Fruit fly (Drosophila melanogaster) whole organism, prepupa: ENCODE measurements around the gene Cpr30B.

ENCODE experiments used
- Blimp-1 ChIP-seq: fragments of 200-800 bp; sonication (Bioruptor generic); optimal IDR thresholded peaks from 3 replicates; lab custom pipeline; 2017; ENCODE audit warnings: missing biosample characterization, missing genetic modification characterization, mild to moderate bottlenecking, moderate library complexity, missing genetic modification reagents
- CG10631 ChIP-seq: fragments of 200-800 bp; sonication (Bioruptor generic); optimal IDR thresholded peaks from 2 replicates; lab custom pipeline; 2016; ENCODE audit warnings: missing biosample characterization, missing genetic modification characterization
- CG10669 ChIP-seq: fragments of 200-800 bp; sonication (Bioruptor generic); optimal IDR thresholded peaks from 3 replicates; lab custom pipeline; 2018; ENCODE audit warnings: missing biosample characterization, mild to moderate bottlenecking, missing genetic modification characterization, moderate library complexity
- CG11294 ChIP-seq: fragments of 200-800 bp; sonication (Bioruptor generic); IDR thresholded peaks from 2 replicates; pipeline ENCODE4 v1.3.6; 2022; ENCODE audit warnings: missing biosample characterization, missing genetic modification characterization
- CG15336 ChIP-seq: fragments of 200-800 bp; sonication (Bioruptor generic); IDR thresholded peaks from 2 replicates; pipeline ENCODE4 v1.3.6; 2022; ENCODE audit warnings: missing biosample characterization, missing genetic modification characterization
- CG1621 ChIP-seq: fragments of 200-800 bp; sonication (Bioruptor generic); optimal IDR thresholded peaks from 3 replicates; lab custom pipeline; 2018; ENCODE audit warnings: missing biosample characterization, mild to moderate bottlenecking, missing genetic modification characterization
- CG16779 ChIP-seq: fragments of 200-800 bp; sonication (Bioruptor generic); optimal IDR thresholded peaks from 3 replicates; lab custom pipeline; 2017; ENCODE audit warnings: missing biosample characterization, mild to moderate bottlenecking, missing genetic modification characterization
- CG3032 ChIP-seq: fragments of 200-800 bp; optimal IDR thresholded peaks from 2 replicates; lab custom pipeline; 2019; ENCODE audit warnings: missing biosample characterization, mild to moderate bottlenecking, missing genetic modification characterization, moderate library complexity
- CG31627 ChIP-seq: fragments of 200-800 bp; sonication (Bioruptor generic); optimal IDR thresholded peaks from 3 replicates; lab custom pipeline; 2016; ENCODE audit warnings: missing biosample characterization, missing genetic modification characterization
- CG32006 ChIP-seq: fragments of 200-800 bp; sonication (Bioruptor generic); optimal IDR thresholded peaks from 3 replicates; lab custom pipeline; 2017; ENCODE audit warnings: missing biosample characterization, mild to moderate bottlenecking, missing genetic modification characterization
- CG34406 ChIP-seq: fragments of 200-800 bp; sonication (Bioruptor generic); optimal IDR thresholded peaks from 3 replicates; lab custom pipeline; 2016; ENCODE audit warnings: missing biosample characterization, missing genetic modification characterization
- CG3919 ChIP-seq: fragments of 200-800 bp; sonication (Bioruptor generic); optimal IDR thresholded peaks from 3 replicates; lab custom pipeline; 2016; ENCODE audit warnings: missing biosample characterization, missing genetic modification characterization
- CG4318 ChIP-seq: fragments of 200-800 bp; sonication (Bioruptor generic); optimal IDR thresholded peaks from 3 replicates; lab custom pipeline; 2017; ENCODE audit warnings: missing biosample characterization, mild to moderate bottlenecking, missing genetic modification characterization
- CG6276 ChIP-seq: fragments of 200-800 bp; sonication (Bioruptor generic); optimal IDR thresholded peaks from 2 replicates; lab custom pipeline; 2017; ENCODE audit warnings: missing biosample characterization, mild to moderate bottlenecking, missing genetic modification characterization
- CG6808 ChIP-seq: fragments of 200-800 bp; sonication (Bioruptor generic); optimal IDR thresholded peaks from 3 replicates; lab custom pipeline; 2017; ENCODE audit warnings: missing biosample characterization, missing genetic modification characterization, mild to moderate bottlenecking, moderate library complexity, missing genetic modification reagents
- CG6854 ChIP-seq: fragments of 200-800 bp; sonication (Bioruptor generic); optimal IDR thresholded peaks from 2 replicates; lab custom pipeline; 2017; ENCODE audit warnings: missing biosample characterization, mild to moderate bottlenecking, missing genetic modification characterization
- CG7368 ChIP-seq: fragments of 200-800 bp; sonication (Bioruptor generic); optimal IDR thresholded peaks from 3 replicates; lab custom pipeline; 2016; ENCODE audit warnings: missing biosample characterization, missing genetic modification characterization
- CG8119 ChIP-seq: fragments of 200-800 bp; sonication (Bioruptor generic); IDR thresholded peaks from 3 replicates; pipeline ENCODE4 v1.3.6; 2022; ENCODE audit warnings: missing biosample characterization, missing genetic modification characterization
- CG8319 ChIP-seq: fragments of 200-800 bp; sonication (Bioruptor generic); optimal IDR thresholded peaks from 3 replicates; lab custom pipeline; 2016; ENCODE audit warnings: missing biosample characterization, missing genetic modification characterization
- CG9139 ChIP-seq: fragments of 200-800 bp; sonication (Bioruptor generic); optimal IDR thresholded peaks from 3 replicates; lab custom pipeline; 2017; ENCODE audit warnings: missing biosample characterization, mild to moderate bottlenecking, missing genetic modification characterization
- Eip75B ChIP-seq: fragments of 200-800 bp; sonication (Bioruptor generic); optimal IDR thresholded peaks from 3 replicates; lab custom pipeline; 2016; ENCODE audit warnings: missing biosample characterization, missing genetic modification characterization
- Eip93F ChIP-seq: fragments of 200-800 bp; sonication (Bioruptor generic); optimal IDR thresholded peaks from 2 replicates; lab custom pipeline; 2016; ENCODE audit warnings: missing biosample characterization, mild to moderate bottlenecking, missing genetic modification characterization
- Ets21C ChIP-seq: fragments of 200-800 bp; sonication (Bioruptor generic); optimal IDR thresholded peaks from 3 replicates; lab custom pipeline; 2016; ENCODE audit warnings: missing biosample characterization, missing genetic modification characterization
- Gug ChIP-seq: fragments of 200-800 bp; sonication (Bioruptor generic); IDR thresholded peaks from 2 replicates; pipeline ENCODE4 v1.3.6; 2022; ENCODE audit warnings: missing biosample characterization, missing genetic modification characterization
- Hr38 ChIP-seq: sonication (Bioruptor generic); optimal IDR thresholded peaks from 2 replicates; lab custom pipeline; 2016; ENCODE audit warnings: missing biosample characterization, missing genetic modification characterization
- Hr39 ChIP-seq: fragments of 200-800 bp; sonication (Bioruptor generic); optimal IDR thresholded peaks from 2 replicates; lab custom pipeline; 2016; ENCODE audit warnings: missing biosample characterization, missing genetic modification characterization
- Hr4 ChIP-seq: fragments of 200-800 bp; sonication (Bioruptor generic); optimal IDR thresholded peaks from 3 replicates; lab custom pipeline; 2016; ENCODE audit warnings: missing biosample characterization, missing genetic modification characterization
- Lpt ChIP-seq: fragments of 200-800 bp; sonication (Bioruptor generic); optimal IDR thresholded peaks from 3 replicates; lab custom pipeline; 2016; ENCODE audit warnings: missing biosample characterization, missing genetic modification characterization
- Met ChIP-seq: fragments of 200-800 bp; sonication (Bioruptor generic); optimal IDR thresholded peaks from 3 replicates; lab custom pipeline; 2016; ENCODE audit warnings: missing biosample characterization, missing genetic modification characterization
- OdsH ChIP-seq: fragments of 200-800 bp; sonication (Bioruptor generic); optimal IDR thresholded peaks from 3 replicates; lab custom pipeline; 2016; ENCODE audit warnings: missing biosample characterization, missing genetic modification characterization
- Sox14 ChIP-seq: fragments of 200-800 bp; sonication (Bioruptor generic); optimal IDR thresholded peaks from 3 replicates; lab custom pipeline; 2016; ENCODE audit warnings: missing biosample characterization, missing genetic modification characterization
- Sox15 ChIP-seq: fragments of 200-800 bp; sonication (Bioruptor generic); optimal IDR thresholded peaks from 3 replicates; lab custom pipeline; 2016; ENCODE audit warnings: missing biosample characterization, missing genetic modification characterization
- acj6 ChIP-seq: fragments of 200-800 bp; sonication (Bioruptor generic); optimal IDR thresholded peaks from 3 replicates; lab custom pipeline; 2016; ENCODE audit warnings: missing biosample characterization, missing genetic modification characterization
- cyc ChIP-seq: fragments of 200-800 bp; sonication (Bioruptor generic); optimal IDR thresholded peaks from 3 replicates; lab custom pipeline; 2016; ENCODE audit warnings: missing biosample characterization, missing genetic modification characterization
- dac ChIP-seq: fragments of 200-800 bp; sonication (Bioruptor generic); optimal IDR thresholded peaks from 2 replicates; lab custom pipeline; 2017; ENCODE audit warnings: missing biosample characterization, mild to moderate bottlenecking, missing genetic modification characterization
- dsx ChIP-seq: fragments of 200-800 bp; optimal IDR thresholded peaks from 3 replicates; lab custom pipeline; 2019; ENCODE audit warnings: missing biosample characterization, mild to moderate bottlenecking, missing genetic modification characterization, moderate library complexity; ENCODE audit not compliant: poor library complexity, severe bottlenecking
- eg ChIP-seq: fragments of 200-800 bp; sonication (Bioruptor generic); IDR thresholded peaks from 3 replicates; pipeline ENCODE4 v1.3.6; 2022; ENCODE audit warnings: missing biosample characterization, missing genetic modification characterization
- esn ChIP-seq: fragments of 200-800 bp; sonication (Bioruptor generic); optimal IDR thresholded peaks from 2 replicates; lab custom pipeline; 2016; ENCODE audit warnings: missing biosample characterization, mild to moderate bottlenecking, missing genetic modification characterization, moderate library complexity
- fd59A ChIP-seq: fragments of 200-800 bp; sonication (Bioruptor generic); optimal IDR thresholded peaks from 2 replicates; lab custom pipeline; 2017; ENCODE audit warnings: missing biosample characterization, mild to moderate bottlenecking, missing genetic modification characterization, missing genetic modification reagents
- fd85E ChIP-seq: fragments of 200-800 bp; sonication (Bioruptor generic); optimal IDR thresholded peaks from 3 replicates; lab custom pipeline; 2016; ENCODE audit warnings: missing biosample characterization, missing genetic modification characterization
- lz ChIP-seq: fragments of 200-800 bp; sonication (Bioruptor generic); optimal IDR thresholded peaks from 3 replicates; lab custom pipeline; 2016; ENCODE audit warnings: missing biosample characterization, missing genetic modification characterization
- net ChIP-seq: fragments of 200-800 bp; sonication (Bioruptor generic); optimal IDR thresholded peaks from 3 replicates; lab custom pipeline; 2016; ENCODE audit warnings: missing biosample characterization, missing genetic modification characterization
- pdm3 ChIP-seq: fragments of 200-800 bp; sonication (Bioruptor generic); optimal IDR thresholded peaks from 3 replicates; lab custom pipeline; 2016; ENCODE audit warnings: missing biosample characterization, missing genetic modification characterization
- salr ChIP-seq, 2 experiments: fragments of 200-800 bp; sonication (Bioruptor generic); optimal IDR thresholded peaks; 3 replicates each; lab custom pipeline; 2016 to 2018; ENCODE audit warnings: missing biosample characterization in 2 of 2, missing genetic modification characterization in 2 of 2, mild to moderate bottlenecking in 1 of 2
- spab ChIP-seq: fragments of 200-800 bp; sonication (Bioruptor generic); optimal IDR thresholded peaks from 2 replicates; lab custom pipeline; 2017; ENCODE audit warnings: missing biosample characterization, mild to moderate bottlenecking, missing genetic modification characterization, missing genetic modification reagents
- ss ChIP-seq, 2 experiments: fragments of 200-800 bp; sonication (Bioruptor generic); optimal IDR thresholded peaks; 2 replicates in 1 of 2; 3 replicates in 1 of 2; lab custom pipeline; 2017 to 2018; ENCODE audit warnings: mild to moderate bottlenecking in 2 of 2, missing biosample characterization in 2 of 2, missing genetic modification characterization in 2 of 2, moderate library complexity in 1 of 2
- svp ChIP-seq: fragments of 200-800 bp; sonication (Bioruptor generic); peaks from one replicate; lab custom pipeline; 2016; ENCODE audit warnings: missing biosample characterization, missing genetic modification characterization
- topi ChIP-seq: fragments of 200-800 bp; sonication (Bioruptor generic); optimal IDR thresholded peaks from 3 replicates; lab custom pipeline; 2016; ENCODE audit warnings: missing biosample characterization, missing genetic modification characterization
- vri ChIP-seq: fragments of 200-800 bp; sonication (Bioruptor generic); optimal IDR thresholded peaks from 3 replicates; lab custom pipeline; 2016; ENCODE audit warnings: missing biosample characterization, mild to moderate bottlenecking, missing genetic modification characterization

Gene Cpr30B

DNA sequence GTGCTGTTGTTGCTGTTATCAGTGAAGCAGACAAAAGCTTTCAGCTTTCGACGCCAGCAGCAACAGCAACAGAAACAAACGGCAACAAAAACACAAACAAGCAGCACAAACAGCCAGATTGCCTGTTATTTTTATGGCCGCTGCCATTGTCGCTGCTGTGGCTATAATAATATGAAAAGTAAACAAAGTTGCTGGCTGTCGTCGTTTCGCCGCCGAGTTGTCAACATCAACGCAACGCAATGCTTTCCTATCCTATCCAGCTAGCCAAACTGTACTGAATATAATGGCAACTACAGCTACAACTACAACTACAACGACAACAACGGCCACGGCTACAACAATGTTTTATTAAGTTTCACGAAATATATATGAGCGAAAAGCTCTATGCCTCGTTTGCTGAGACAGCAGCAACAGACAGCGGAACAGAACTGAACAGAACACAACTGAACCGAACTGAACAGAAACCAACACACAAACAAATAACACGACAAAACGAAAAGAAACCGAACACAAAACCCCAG is 28.1 kb downstream of the Cpr30B start (continued):
- TF ChIP-seq Hr38 (GFP tag; lab: Kevin White, UChicago): no peak
- peak; percentile 11 for TF ChIP-seq CG6854
- no peak for TF ChIP-seq vri (GFP tag; lab: Kevin White, UChicago)
- TF ChIP-seq Blimp-1: no peak
- TF ChIP-seq CG32006 (GFP tag; lab: Kevin White, UChicago): no peak
- no peak for TF ChIP-seq CG6808
- no peak for TF ChIP-seq fd85E (GFP tag; lab: Kevin White, UChicago)
- no peak for TF ChIP-seq CG1621 (tag; lab: Kevin White, UChicago)
- no peak for TF ChIP-seq Hr39 (GFP tag; lab: Kevin White, UChicago)
- 0 out of 3 replicates have a peak, but pooled peaks have one; percentile 24 for TF ChIP-seq eg (GFP tag; lab: Robert Waterston, UW)
- no peak for TF ChIP-seq Gug
- TF ChIP-seq CG31627 (GFP tag; lab: Kevin White, UChicago): no peak
- TF ChIP-seq Hr4: no peak
- no peak for TF ChIP-seq CG11294 (GFP tag; lab: Robert Waterston, UW)
- TF ChIP-seq Sox15 (GFP tag; lab: Kevin White, UChicago): no peak
- TF ChIP-seq OdsH: no peak
- no peak for TF ChIP-seq salr (GFP tag; optimal IDR thresholded peaks at IDR 0.05; lab: Kevin White, UChicago)
- no peak for TF ChIP-seq CG16779
- no peak for TF ChIP-seq cyc
- no peak for TF ChIP-seq esn (GFP tag; lab: Kevin White, UChicago)
- peak; percentile 19 for TF ChIP-seq spab (GFP tag; lab: Kevin White, UChicago)
- TF ChIP-seq svp: no peak
- TF ChIP-seq lz (GFP tag; lab: Kevin White, UChicago): no peak
- TF ChIP-seq Met (GFP tag; lab: Kevin White, UChicago): no peak
- no peak for TF ChIP-seq fd59A
- TF ChIP-seq Sox14 (GFP tag; lab: Kevin White, UChicago): peak; percentile 3
- no peak for TF ChIP-seq CG7368
- no peak for TF ChIP-seq Lpt (GFP tag; lab: Kevin White, UChicago)
- TF ChIP-seq Ets21C (GFP tag; lab: Kevin White, UChicago): no peak
- TF ChIP-seq CG3032 (tag; lab: Kevin White, UChicago): no peak
- TF ChIP-seq CG4318: no peak
- TF ChIP-seq CG9139 (GFP tag; lab: Kevin White, UChicago): no peak
- peak; percentile 89 for TF ChIP-seq dsx (GFP tag; lab: Kevin White, UChicago)
- TF ChIP-seq, all 60 proteins: peak for 10

- TF ChIP-seq CG8119 (GFP tag; lab: Robert Waterston, UW) (peak; percentile 92), CG15336 (GFP tag; lab: Robert Waterston, UW) (peak; percentile 86), net (peak; percentile 97), eg (GFP tag; lab: Robert Waterston, UW) (peak; percentile 93), topi (peak; percentile 72), ss (GFP tag; optimal IDR thresholded peaks at IDR 0.05; lab: Kevin White, UChicago) (peak; percentile 99 to 100), fd59A (peak; percentile 9), Eip75B (GFP tag; lab: Kevin White, UChicago) (peak; percentile 57), pdm3 (peak; percentile 58), CG10631 (GFP tag; lab: Kevin White, UChicago) (no peak), dsx (GFP tag; lab: Kevin White, UChicago) (peak; percentile 67), CG32006 (GFP tag; lab: Kevin White, UChicago) (peak; percentile 75), CG34406 (peak; percentile 49), CG7368 (peak; percentile 89), CG8319 (GFP tag; lab: Kevin White, UChicago) (peak; percentile 83), acj6 (GFP tag; lab: Kevin White, UChicago) (no peak), CG1621 (tag; lab: Kevin White, UChicago) (peak; percentile 93), CG6276 (GFP tag; lab: Kevin White, UChicago) (peak; percentile 100), CG10669 (GFP tag; lab: Kevin White, UChicago) (peak; percentile 89), Ets21C (GFP tag; lab: Kevin White, UChicago) (no peak), CG6808 (peak; percentile 99), CG3919 (GFP tag; lab: Kevin White, UChicago) (peak; percentile 87), Lpt (GFP tag; lab: Kevin White, UChicago) (peak; percentile 90), dac (GFP tag; lab: Kevin White, UChicago) (peak; percentile 83), Eip93F (GFP tag; lab: Kevin White, UChicago) (peak; percentile 78), Sox15 (GFP tag; lab: Kevin White, UChicago) (no peak), fd85E (GFP tag; lab: Kevin White, UChicago) (peak; percentile 75)
These were observed 33.7 kb downstream of the Cpr30B start, which contains the start of gene Mtpalpha for dm6 chr2L:9576269-9576933. TSS of gene Mtpalpha (minus strand) at chr2L:9576769.
